Fruit fly (Drosophila melanogaster): ENCODE results near the gene rdgA.

The rdgA gene

DNA sequence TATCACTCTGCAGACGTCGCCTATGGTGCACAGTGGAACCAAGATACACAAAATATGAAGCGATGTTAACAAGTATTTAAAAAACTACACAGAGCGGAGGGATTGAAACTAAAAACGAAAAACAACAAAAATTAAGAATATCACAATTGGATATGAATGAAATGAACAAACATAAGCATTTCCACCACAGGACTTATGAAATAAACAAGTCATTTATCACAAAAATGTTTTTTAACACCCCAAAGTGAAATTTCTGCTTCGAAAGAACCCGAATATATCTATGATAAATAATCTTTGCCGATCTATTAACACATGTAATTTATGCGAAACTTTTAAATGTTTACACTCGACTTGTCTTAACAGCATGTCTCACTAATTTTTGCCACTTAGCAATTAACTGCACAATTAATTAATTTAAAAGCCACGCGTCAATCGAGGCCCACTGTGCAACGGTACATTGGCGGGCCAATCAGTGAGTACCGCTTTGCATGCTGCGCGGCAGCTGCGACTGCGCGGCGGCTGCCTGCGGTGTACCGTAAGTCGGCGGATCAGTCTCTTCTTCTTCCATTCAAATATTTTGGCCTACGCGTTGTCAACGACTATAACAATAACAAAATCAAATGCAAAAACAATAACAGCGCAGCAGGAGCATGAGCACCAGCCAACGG, 135.1 kb downstream of the rdgA start (continued):
- TF ChIP-seq B-H1 (GFP tag; IDR thresholded peaks at IDR 0.05) (peak; percentile 30; the same call in 1 of the 3 replicates), CG18599 (GFP tag; optimal IDR thresholded peaks at IDR 0.05) (no peak), z (GFP tag; IDR thresholded peaks at IDR 0.05) (no peak), ewg (GFP tag; optimal IDR thresholded peaks at IDR 0.05) (peak; percentile 21), mld (GFP tag; IDR thresholded peaks at IDR 0.05; ENCODE audit: partially characterized antibody) (no peak), CG16863 (GFP tag; optimal IDR thresholded peaks at IDR 0.05) (peak; percentile 33), chn (GFP tag; optimal IDR thresholded peaks at IDR 0.05) (peak; percentile 29), kay (GFP tag; optimal IDR thresholded peaks at IDR 0.05) (no peak), H2.0 (GFP tag; IDR thresholded peaks at IDR 0.05) (peak; percentile 25; the same call in 1 of the 2 replicates), CG15479 (GFP tag; optimal IDR thresholded peaks at IDR 0.05) (peak; percentile 82), nerfin-1 (tag; optimal IDR thresholded peaks at IDR 0.05) (peak; percentile 4), CG2678 (tag; optimal IDR thresholded peaks at IDR 0.05) (peak; percentile 62), CG18619 (GFP tag; optimal IDR thresholded peaks at IDR 0.05) (peak; percentile 37), Optix (GFP tag; IDR thresholded peaks at IDR 0.05) (no peak), CG8924 (tag; optimal IDR thresholded peaks at IDR 0.05) (peak; percentile 50), az2 (GFP tag; optimal IDR thresholded peaks at IDR 0.05) (peak; percentile 56), sc (optimal IDR thresholded peaks at IDR 0.05) (no peak), sc (GFP tag; optimal IDR thresholded peaks at IDR 0.05) (peak; percentile 26), btn (GFP tag; optimal IDR thresholded peaks at IDR 0.05) (no peak), CG7786 (GFP tag; optimal IDR thresholded peaks at IDR 0.05) (no peak), CG4328 (GFP tag; optimal IDR thresholded peaks at IDR 0.05) (no peak), Awh (GFP tag; IDR thresholded peaks at IDR 0.05) (no peak), dm (GFP tag; optimal IDR thresholded peaks at IDR 0.05) (no peak), CG11696 (GFP tag; IDR thresholded peaks at IDR 0.05) (no peak), Lpt (GFP tag; optimal IDR thresholded peaks at IDR 0.05) (no peak), CG3065 (GFP tag; optimal IDR thresholded peaks at IDR 0.05) (no peak), CG14965 (GFP tag; optimal IDR thresholded peaks at IDR 0.05; ENCODE audit: borderline replicate concordance) (no peak), crol (GFP tag; IDR thresholded peaks at IDR 0.05) (no peak), Fer1 (GFP tag; optimal IDR thresholded peaks at IDR 0.05) (no peak), ara (GFP tag; IDR thresholded peaks at IDR 0.05) (0 out of 2 replicates have a peak, but pooled peaks have one; percentile 47), hth (optimal IDR thresholded peaks at IDR 0.05) (no peak), sisA (GFP tag; IDR thresholded peaks at IDR 0.05) (no peak; the same call in 1 of the 2 replicates), Oaz (GFP tag; IDR thresholded peaks at IDR 0.05) (no peak), fu2 (GFP tag; optimal IDR thresholded peaks at IDR 0.05) (no peak), NfI (GFP tag; optimal IDR thresholded peaks at IDR 0.05) (no peak), CG11085 (GFP tag; IDR thresholded peaks at IDR 0.05) (no peak), HLH4C (GFP tag; IDR thresholded peaks at IDR 0.05; ENCODE audit: partially characterized antibody) (no peak), amos (GFP tag; IDR thresholded peaks at IDR 0.05; ENCODE audit: partially characterized antibody) (no peak), D (optimal IDR thresholded peaks at IDR 0.05) (no peak), D (GFP tag; optimal IDR thresholded peaks at IDR 0.05) (peak; percentile 58), aop (GFP tag; IDR thresholded peaks at IDR 0.05) (no peak), CG6175 (GFP tag; IDR thresholded peaks at IDR 0.05) (no peak), zen (tag; optimal IDR thresholded peaks at IDR 0.05) (no peak), sna (GFP tag; IDR thresholded peaks at IDR 0.05; ENCODE audit: partially characterized antibody) (no peak), nmo (GFP tag; optimal IDR thresholded peaks at IDR 0.05) (peak; percentile 85), Kr (GFP tag; optimal IDR thresholded peaks at IDR 0.05) (no peak), oc (tag; optimal IDR thresholded peaks at IDR 0.05) (no peak), NC2β (GFP tag; optimal IDR thresholded peaks at IDR 0.05) (no peak), CG5245 (GFP tag; optimal IDR thresholded peaks at IDR 0.05) (peak; percentile 31), pb (GFP tag; optimal IDR thresholded peaks at IDR 0.05) (peak; percentile 18), ATbp (GFP tag; optimal IDR thresholded peaks at IDR 0.05) (peak; percentile 35)

All from whole organism, embryonic.